Worm (Caenorhabditis elegans): ENCODE measurements around the gene phf-14.
"Not testable (repeated sequence)": the region's sequence is repeated elsewhere in the genome, so short reads cannot be mapped to it uniquely, and the experiment has no call there.

phf-14 gene

DNA sequence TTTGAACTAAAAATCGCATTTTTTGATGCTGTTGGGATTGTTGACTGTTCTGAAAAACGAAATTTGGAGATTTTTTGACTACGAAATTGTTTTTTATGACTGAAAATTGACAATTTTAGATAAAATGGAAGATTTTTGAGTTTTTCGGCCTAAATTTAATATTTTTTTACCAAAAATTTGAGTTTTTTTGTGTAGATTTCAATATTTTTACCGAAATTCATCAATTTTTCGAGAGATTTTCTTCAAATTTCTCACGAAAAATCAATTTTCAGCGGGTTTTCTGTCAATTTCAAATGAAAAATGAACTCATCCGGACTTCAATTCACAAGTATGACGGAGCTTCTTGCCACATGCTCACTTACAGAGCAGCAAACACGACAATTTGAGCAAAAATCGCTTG is 5.9 kb upstream of the phf-14 start, which contains the start of gene Y59A8A.8:
Gene Y59A8A.8, plus strand, starts transcription at position 301 of the 400 bp plus-strand sequence.
- TF ChIP-seq ceh-83, drap-1, tbx-8 (GFP tag; optimal IDR thresholded peaks at IDR 0.05): not testable (repeated sequence)

DNA sequence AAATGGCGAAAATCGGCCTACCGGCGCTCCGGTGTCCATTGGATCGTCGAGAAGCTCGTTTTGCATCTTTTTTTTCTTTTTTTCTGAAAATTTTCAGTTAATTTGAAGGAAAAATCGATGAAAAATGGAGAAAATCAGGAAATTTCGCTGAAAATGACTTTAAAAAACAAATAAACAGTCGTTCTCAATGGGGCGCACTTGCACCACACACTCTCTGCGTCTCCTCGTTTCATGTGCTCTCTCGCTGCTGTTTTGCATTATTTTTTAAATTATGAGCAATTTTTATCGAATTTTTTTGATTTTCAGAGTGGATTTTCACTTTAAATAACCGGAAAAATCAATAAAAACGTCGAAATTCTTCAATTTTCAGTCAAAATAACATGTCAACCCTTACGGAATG is 624 bp upstream of the phf-14 start, which contains the start of gene csn-1:
Gene csn-1, minus strand, starts transcription at position 83 of the 400 bp plus-strand sequence.
- no peak for TF ChIP-seq M03D4.4 (tag; optimal IDR thresholded peaks at IDR 0.05)
- TF ChIP-seq blmp-1 (tag; optimal IDR thresholded peaks at IDR 0.05), result no peak
- no peak for TF ChIP-seq ceh-83 (GFP tag; optimal IDR thresholded peaks at IDR 0.05)
- TF ChIP-seq ces-1 (GFP tag; optimal IDR thresholded peaks at IDR 0.05), result no peak
- TF ChIP-seq snpc-4 (tag; optimal IDR thresholded peaks at IDR 0.05), result no peak
- TF ChIP-seq unc-39 (tag; optimal IDR thresholded peaks at IDR 0.05), result no peak
- TF ChIP-seq ztf-11 (tag; optimal IDR thresholded peaks at IDR 0.05), result no peak
- no peak for TF ChIP-seq nhr-237 (tag; optimal IDR thresholded peaks at IDR 0.05)
- no peak for TF ChIP-seq zip-8 (tag; optimal IDR thresholded peaks at IDR 0.05)
- TF ChIP-seq drap-1 (GFP tag; optimal IDR thresholded peaks at IDR 0.05), result no peak

DNA sequence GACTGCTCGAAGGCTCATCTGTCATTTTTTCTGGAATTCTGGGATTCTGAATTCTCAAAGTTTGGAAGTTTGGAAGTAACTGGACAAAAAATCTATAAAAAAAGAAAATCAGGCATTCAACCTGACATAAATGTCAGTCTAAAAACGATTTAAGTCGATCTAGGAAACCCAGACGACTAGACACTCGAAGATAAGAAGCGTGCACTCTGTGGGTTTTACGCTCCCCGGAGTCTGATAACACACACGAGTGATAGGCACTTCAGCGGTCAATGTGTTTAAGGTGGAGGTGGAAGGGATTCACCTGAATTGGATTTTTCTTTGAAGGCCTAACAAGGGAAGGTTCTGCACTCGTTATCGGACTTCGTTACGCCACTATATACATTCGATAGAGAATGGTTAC is 17.7 kb downstream of the phf-14 start, which contains the start of gene C06H5.6:
Gene C06H5.6, minus strand, starts transcription at position 46 of the 400 bp plus-strand sequence.
- TF ChIP-seq nhr-28 (tag; optimal IDR thresholded peaks at IDR 0.05) (no peak), ztf-11 (tag; optimal IDR thresholded peaks at IDR 0.05) (no peak), elt-3 (tag; optimal IDR thresholded peaks at IDR 0.05) (no peak), ceh-39 (tag; optimal IDR thresholded peaks at IDR 0.05) (no peak), unc-120 (tag; optimal IDR thresholded peaks at IDR 0.05; ENCODE audit: poor library complexity, severe bottlenecking) (no peak), nhr-76 (tag; optimal IDR thresholded peaks at IDR 0.05) (no peak), flh-1 (GFP tag; optimal IDR thresholded peaks at IDR 0.05) (no peak), lin-13 (tag; optimal IDR thresholded peaks at IDR 0.05) (no peak), mls-2 (tag; optimal IDR thresholded peaks at IDR 0.05) (no peak), mep-1 (tag; optimal IDR thresholded peaks at IDR 0.05) (no peak), lsy-2 (tag; optimal IDR thresholded peaks at IDR 0.05) (no peak), sptf-1 (tag; optimal IDR thresholded peaks at IDR 0.05) (no peak), ces-1 (GFP tag; optimal IDR thresholded peaks at IDR 0.05) (no peak), hlh-1 (tag; optimal IDR thresholded peaks at IDR 0.05) (no peak), unc-39 (tag; optimal IDR thresholded peaks at IDR 0.05) (no peak), pha-4 (tag; optimal IDR thresholded peaks at IDR 0.05) (no peak), M03D4.4 (tag; optimal IDR thresholded peaks at IDR 0.05) (no peak), lin-32 (GFP tag; optimal IDR thresholded peaks at IDR 0.05) (no peak), ceh-83 (GFP tag; optimal IDR thresholded peaks at IDR 0.05) (no peak)

DNA sequence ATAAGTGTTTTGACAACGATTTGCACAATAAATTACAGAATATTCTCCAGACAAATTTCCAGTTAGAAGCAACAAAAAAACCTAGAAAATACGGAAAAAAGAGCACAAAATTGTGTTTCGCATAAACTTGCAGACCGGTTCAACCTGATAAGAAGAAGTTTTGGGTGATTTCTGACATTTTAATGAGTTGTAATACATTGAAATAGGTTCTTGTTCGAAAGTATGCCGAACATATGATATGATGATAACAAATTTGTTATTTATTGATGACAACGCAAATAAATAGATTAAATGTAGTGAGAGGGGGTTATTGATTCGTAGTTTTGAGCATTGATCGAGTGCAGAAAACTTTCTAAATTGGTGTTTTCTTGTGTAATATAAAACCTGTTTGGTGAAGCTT is 20.1 kb downstream of the phf-14 start:
- no peak for TF ChIP-seq drap-1 (GFP tag; optimal IDR thresholded peaks at IDR 0.05)

DNA sequence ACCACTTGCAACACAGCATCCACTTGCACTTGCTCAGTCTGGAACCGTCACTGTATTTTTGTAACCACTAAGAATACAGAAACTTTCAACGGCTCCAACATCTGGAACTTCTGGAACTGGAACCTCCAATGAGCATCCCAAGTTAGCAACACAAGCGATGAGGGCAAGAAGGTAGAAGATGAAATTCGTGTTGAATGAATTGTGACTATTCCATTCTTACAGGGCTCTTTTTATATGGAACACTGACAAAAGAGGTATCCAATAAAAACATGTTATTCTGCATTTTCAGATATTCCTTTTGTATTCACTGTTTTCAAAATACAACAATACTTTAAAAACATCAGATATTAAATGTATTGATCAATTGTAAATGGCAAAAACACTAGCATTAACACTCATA is 22.8 kb downstream of the phf-14 start, which contains the start of gene C06H5.11:
Gene C06H5.11, minus strand, starts transcription at position 101 of the 400 bp plus-strand sequence.
- not testable (repeated sequence) for TF ChIP-seq unc-62 (GFP tag; optimal IDR thresholded peaks at IDR 0.05); nhr-28 (tag; optimal IDR thresholded peaks at IDR 0.05); bed-3 (GFP tag; optimal IDR thresholded peaks at IDR 0.05)

DNA sequence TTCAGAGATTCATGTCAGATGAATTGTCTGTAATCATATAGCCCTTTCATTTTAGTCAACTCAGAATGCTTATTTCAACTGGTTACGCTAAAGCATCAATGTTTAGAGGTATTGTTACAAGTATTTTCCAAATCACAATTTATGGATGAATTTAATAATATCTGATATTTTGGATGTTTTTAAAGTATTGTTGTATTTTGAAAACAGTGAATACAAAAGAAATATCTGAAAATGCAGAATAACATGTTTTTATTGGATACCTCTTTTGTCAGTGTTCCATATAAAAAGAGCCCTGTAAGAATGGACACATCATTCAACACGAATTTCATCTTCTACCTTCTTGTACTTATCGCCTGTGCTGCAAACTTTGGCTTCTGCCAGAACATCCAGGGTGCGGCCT is 23.3 kb downstream of the phf-14 start, which contains the start of gene C06H5.12:
Gene C06H5.12, plus strand, starts transcription at position 301 of the 400 bp plus-strand sequence.
- not testable (repeated sequence) for TF ChIP-seq lsy-2, cnd-1, mep-1 (tag; optimal IDR thresholded peaks at IDR 0.05)

DNA sequence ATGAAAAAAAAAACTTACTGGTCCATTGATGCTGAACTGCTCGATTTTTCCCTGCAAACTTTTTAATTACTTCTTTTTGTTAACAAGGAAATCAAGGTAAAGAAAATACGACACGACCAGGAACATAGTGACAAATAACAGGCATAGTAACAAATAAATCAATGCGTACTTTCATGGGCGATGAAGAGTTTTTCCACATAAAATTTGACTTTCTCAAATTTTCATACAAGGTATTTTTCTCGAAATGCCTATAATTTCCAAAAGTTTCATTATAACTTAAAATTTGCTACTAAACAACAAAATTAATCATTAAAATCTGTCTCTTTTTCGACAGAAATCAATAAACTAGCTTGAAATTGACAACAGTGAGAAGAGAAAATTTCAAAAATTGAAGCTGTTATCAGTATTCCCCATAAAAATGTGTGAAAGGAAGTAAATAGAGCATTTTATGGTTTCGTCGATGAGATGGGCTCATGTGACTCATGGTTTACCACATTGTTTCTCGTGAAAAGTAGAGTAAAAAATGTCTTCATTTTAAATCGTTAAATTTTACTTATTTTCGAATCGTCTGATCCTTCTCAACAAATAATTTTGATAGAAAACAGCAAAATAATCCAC is 25.7 kb downstream of the phf-14 start, which contains the start of gene fbxa-156:
Gene fbxa-156, minus strand, starts transcription at position 51 of the 618 bp plus-strand sequence.
- TF ChIP-seq nhr-28 (tag; optimal IDR thresholded peaks at IDR 0.05) (no peak), ces-1 (GFP tag; optimal IDR thresholded peaks at IDR 0.05) (no peak), ham-2 (GFP tag; optimal IDR thresholded peaks at IDR 0.05) (no peak), elt-3 (tag; optimal IDR thresholded peaks at IDR 0.05) (no peak), ceh-39 (tag; optimal IDR thresholded peaks at IDR 0.05) (no peak), nhr-12 (tag; optimal IDR thresholded peaks at IDR 0.05) (no peak), ceh-43 (GFP tag; optimal IDR thresholded peaks at IDR 0.05) (no peak), zip-8 (tag; optimal IDR thresholded peaks at IDR 0.05) (no peak), M03D4.4 (tag; optimal IDR thresholded peaks at IDR 0.05) (no peak), unc-39 (tag; optimal IDR thresholded peaks at IDR 0.05) (no peak), unc-62 (GFP tag; optimal IDR thresholded peaks at IDR 0.05) (no peak), mep-1 (tag; optimal IDR thresholded peaks at IDR 0.05) (no peak)
